Fruit fly (Drosophila melanogaster) Kc167 (cell line): ENCODE data around the gene CRMP.

Experiments
- h ChIP-seq: fragments of >200 bp; optimal IDR thresholded peaks from 3 replicates; lab custom pipeline; 2018; ENCODE audit warnings: missing external identifiers
- insv ChIP-seq: fragments of >200 bp; optimal IDR thresholded peaks from 3 replicates; lab custom pipeline; 2018; ENCODE audit warnings: missing external identifiers
- psq ChIP-seq: fragments of >200 bp; optimal IDR thresholded peaks from 2 replicates; lab custom pipeline; 2017; ENCODE audit warnings: missing external identifiers
- ttk ChIP-seq: sonication (Bioruptor generic); optimal IDR thresholded peaks from 2 replicates; lab custom pipeline; 2017; ENCODE audit warnings: missing external identifiers

dm6 chr3R:5573883-5574282 lies 3.0 kb downstream of the CRMP start:
- TF ChIP-seq h (lab: Kevin White, UChicago) (no peak), ttk (lab: Kevin White, UChicago) (no peak), insv (lab: Kevin White, UChicago) (no peak), psq (lab: Kevin White, UChicago) (no peak)
